Fruit fly (Drosophila melanogaster) whole organism, embryonic: Measurements from ENCODE around the gene wg.

Source experiments
- BEAF-32 ChIP-seq: fragments of 200-800 bp; sonication (Bioruptor generic); optimal IDR thresholded peaks from 3 replicates; lab custom pipeline; 2017; ENCODE audit warnings: missing biosample characterization, missing genetic modification characterization, mild to moderate bottlenecking, moderate library complexity, missing genetic modification reagents
- C15 ChIP-seq: fragments of 200-800 bp; sonication (Bioruptor generic); IDR thresholded peaks from 3 replicates; pipeline ENCODE4 v1.3.6; 2022; ENCODE audit warnings: missing biosample characterization, missing genetic modification characterization
- CG10654 ChIP-seq: fragments of 200-800 bp; sonication (Bioruptor generic); optimal IDR thresholded peaks from 2 replicates; lab custom pipeline; 2016; ENCODE audit warnings: missing biosample characterization, missing genetic modification characterization
- CG11247 ChIP-seq: fragments of 200-800 bp; sonication (Bioruptor generic); IDR thresholded peaks from 2 replicates; pipeline ENCODE4 v1.3.6; 2022; ENCODE audit warnings: missing biosample characterization, missing genetic modification characterization
- CG11560 ChIP-seq: fragments of 200-800 bp; sonication (Bioruptor generic); IDR thresholded peaks from 3 replicates; pipeline ENCODE4 v1.3.6; 2022; ENCODE audit warnings: missing biosample characterization, missing genetic modification characterization
- CG16813 ChIP-seq: fragments of 200-800 bp; sonication (Bioruptor generic); IDR thresholded peaks from 3 replicates; pipeline ENCODE4 v1.3.6; 2022; ENCODE audit warnings: missing biosample characterization, missing genetic modification characterization; ENCODE audit not compliant: partially characterized antibody
- CG17186 ChIP-seq: fragments of 200-800 bp; sonication (Bioruptor generic); optimal IDR thresholded peaks from 3 replicates; lab custom pipeline; 2017; ENCODE audit warnings: missing biosample characterization, missing genetic modification reagents, missing genetic modification characterization
- CG2199 ChIP-seq: fragments of 200-800 bp; sonication (Bioruptor generic); IDR thresholded peaks from 3 replicates; pipeline ENCODE4 v1.3.6; 2022; ENCODE audit warnings: missing biosample characterization, missing genetic modification characterization
- CG2202 ChIP-seq: fragments of 200-800 bp; sonication (Bioruptor generic); optimal IDR thresholded peaks from 2 replicates; lab custom pipeline; 2018; ENCODE audit warnings: missing biosample characterization, mild to moderate bottlenecking, missing genetic modification characterization
- CG2712 ChIP-seq: fragments of 200-800 bp; optimal IDR thresholded peaks from 3 replicates; lab custom pipeline; 2019; ENCODE audit warnings: missing biosample characterization, mild to moderate bottlenecking, missing genetic modification characterization, moderate library complexity
- CG2875 ChIP-seq: fragments of 200-800 bp; sonication (Bioruptor generic); optimal IDR thresholded peaks from 2 replicates; lab custom pipeline; 2017; ENCODE audit warnings: missing biosample characterization, mild to moderate bottlenecking, missing genetic modification characterization, missing genetic modification reagents
- CG30431 ChIP-seq: fragments of 200-800 bp; sonication (Bioruptor generic); optimal IDR thresholded peaks from 2 replicates; lab custom pipeline; 2017; ENCODE audit warnings: missing biosample characterization, missing genetic modification characterization
- CG31441 ChIP-seq: fragments of 200-800 bp; sonication (Bioruptor generic); IDR thresholded peaks from 2 replicates; pipeline ENCODE4 v1.3.6; 2022; ENCODE audit warnings: missing biosample characterization, missing genetic modification characterization
- CG3163 ChIP-seq: fragments of 200-800 bp; sonication (Bioruptor generic); optimal IDR thresholded peaks from 3 replicates; lab custom pipeline; 2016; ENCODE audit warnings: missing biosample characterization, missing genetic modification characterization
- CG3281 ChIP-seq: fragments of 200-800 bp; sonication (Bioruptor generic); optimal IDR thresholded peaks from 3 replicates; lab custom pipeline; 2017; ENCODE audit warnings: missing biosample characterization, mild to moderate bottlenecking, missing genetic modification characterization
- CG3407 ChIP-seq: fragments of 200-800 bp; sonication (Bioruptor generic); optimal IDR thresholded peaks from 2 replicates; lab custom pipeline; 2018; ENCODE audit warnings: missing biosample characterization, mild to moderate bottlenecking, missing genetic modification characterization
- CG6254 ChIP-seq: fragments of 200-800 bp; sonication (Bioruptor generic); optimal IDR thresholded peaks from 3 replicates; lab custom pipeline; 2017; ENCODE audit warnings: mild to moderate bottlenecking, missing biosample characterization, missing genetic modification reagents, missing genetic modification characterization
- CG6689 ChIP-seq: fragments of 200-800 bp; sonication (Bioruptor generic); IDR thresholded peaks from 2 replicates; pipeline ENCODE4 v1.3.6; 2022; ENCODE audit warnings: missing biosample characterization, missing genetic modification characterization
- CG8281 ChIP-seq: fragments of 200-800 bp; sonication (Bioruptor generic); optimal IDR thresholded peaks from 2 replicates; lab custom pipeline; 2018; ENCODE audit warnings: missing biosample characterization, mild to moderate bottlenecking, missing genetic modification characterization, moderate library complexity
- CG9876 ChIP-seq: fragments of 200-800 bp; sonication (Bioruptor generic); optimal IDR thresholded peaks from 2 replicates; lab custom pipeline; 2016; ENCODE audit warnings: missing biosample characterization, missing genetic modification characterization
- CkIIα-i1 ChIP-seq: fragments of 200-800 bp; sonication (Bioruptor generic); IDR thresholded peaks from 2 replicates; pipeline ENCODE4 v1.3.6; 2022; ENCODE audit warnings: missing biosample characterization, missing genetic modification characterization
- Dek ChIP-seq: fragments of 200-800 bp; sonication (Bioruptor generic); optimal IDR thresholded peaks from 3 replicates; lab custom pipeline; 2019; ENCODE audit warnings: missing biosample characterization, mild to moderate bottlenecking, missing genetic modification characterization, moderate library complexity
- Doc3 ChIP-seq: fragments of 200-800 bp; sonication (Bioruptor generic); IDR thresholded peaks from 3 replicates; pipeline ENCODE4 v1.3.6; 2022; ENCODE audit warnings: missing biosample characterization, missing genetic modification characterization; ENCODE audit not compliant: partially characterized antibody
- E2f1 ChIP-seq: fragments of 200-800 bp; sonication (Bioruptor generic); IDR thresholded peaks from 2 replicates; pipeline ENCODE4 v1.3.6; 2022; ENCODE audit warnings: missing biosample characterization, missing genetic modification characterization
- Eip74EF ChIP-seq, 2 experiments: fragments of 200-800 bp in 1 of 2; fragments of >200 bp in 1 of 2; sonication (Bioruptor generic) in 1 of 2; optimal IDR thresholded peaks; 2 replicates each; lab custom pipeline; 2017 to 2019; ENCODE audit warnings: missing biosample characterization in 2 of 2, missing genetic modification characterization in 2 of 2, mild to moderate bottlenecking in 1 of 2, moderate library complexity in 1 of 2
- HHEX ChIP-seq: fragments of 200-800 bp; sonication (Bioruptor generic); optimal IDR thresholded peaks from 3 replicates; lab custom pipeline; 2017; ENCODE audit warnings: missing biosample characterization, mild to moderate bottlenecking, missing genetic modification characterization, missing genetic modification reagents
- Hr39 ChIP-seq: fragments of >200 bp; optimal IDR thresholded peaks from 2 replicates; lab custom pipeline; 2017
- MTF-1 ChIP-seq: fragments of 200-800 bp; sonication (Bioruptor generic); optimal IDR thresholded peaks from 2 replicates; lab custom pipeline; 2018; ENCODE audit warnings: missing biosample characterization, mild to moderate bottlenecking, missing genetic modification characterization, borderline replicate concordance
- Stat92E ChIP-seq, 3 experiments: fragments of >200 bp in 2 of 3; fragments of 200-800 bp in 1 of 3; sonication (Bioruptor generic) in 1 of 3; optimal IDR thresholded peaks; 2 replicates each; lab custom pipeline; 2017 to 2019; ENCODE audit warnings: missing biosample characterization in 3 of 3, missing genetic modification characterization in 3 of 3, mild to moderate bottlenecking in 1 of 3, moderate library complexity in 1 of 3
- ab ChIP-seq: fragments of 200-800 bp; sonication (Bioruptor generic); optimal IDR thresholded peaks from 2 replicates; lab custom pipeline; 2016; ENCODE audit warnings: missing biosample characterization, missing genetic modification characterization
- abd-A ChIP-seq: fragments of 200-800 bp; sonication (Bioruptor generic); optimal IDR thresholded peaks from 3 replicates; lab custom pipeline; 2019; ENCODE audit warnings: missing biosample characterization, mild to moderate bottlenecking, missing genetic modification characterization, moderate library complexity
- aop ChIP-seq: fragments of 200-800 bp; sonication (Bioruptor generic); IDR thresholded peaks from 2 replicates; pipeline ENCODE4 v1.3.6; 2022; ENCODE audit warnings: missing biosample characterization, missing genetic modification characterization
- ara ChIP-seq: fragments of 200-800 bp; sonication (Bioruptor generic); IDR thresholded peaks from 2 replicates; pipeline ENCODE4 v1.3.6; 2022; ENCODE audit warnings: missing biosample characterization, missing genetic modification characterization
- chinmo ChIP-seq: fragments of 200-800 bp; sonication (Bioruptor generic); IDR thresholded peaks from 4 replicates; pipeline ENCODE4 v1.3.6; 2022; ENCODE audit warnings: missing biosample characterization, missing genetic modification characterization; ENCODE audit not compliant: partially characterized antibody
- da ChIP-seq: fragments of 200-800 bp; sonication (Bioruptor generic); optimal IDR thresholded peaks from 2 replicates; lab custom pipeline; 2016; ENCODE audit warnings: missing biosample characterization, missing genetic modification characterization
- disco-r ChIP-seq: fragments of 200-800 bp; sonication (Bioruptor generic); optimal IDR thresholded peaks from 2 replicates; lab custom pipeline; 2016; ENCODE audit warnings: missing biosample characterization, missing genetic modification characterization
- dmrt11E ChIP-seq: fragments of 200-800 bp; sonication (Bioruptor generic); optimal IDR thresholded peaks from 3 replicates; lab custom pipeline; 2018; ENCODE audit warnings: missing biosample characterization, mild to moderate bottlenecking, missing genetic modification characterization, moderate library complexity
- ftz-f1 ChIP-seq: fragments of 200-800 bp; sonication (Bioruptor generic); optimal IDR thresholded peaks from 2 replicates; lab custom pipeline; 2016; ENCODE audit warnings: missing biosample characterization, missing genetic modification characterization
- gro ChIP-seq: fragments of 200-800 bp; sonication (Bioruptor generic); optimal IDR thresholded peaks from 2 replicates; lab custom pipeline; 2016; ENCODE audit warnings: missing biosample characterization, missing genetic modification characterization
- gsb ChIP-seq: fragments of 200-800 bp; sonication (Bioruptor generic); IDR thresholded peaks from 2 replicates; pipeline ENCODE4 v1.3.6; 2022; ENCODE audit warnings: missing biosample characterization, missing genetic modification characterization
- inv ChIP-seq: fragments of 200-800 bp; sonication (Bioruptor generic); IDR thresholded peaks from 2 replicates; pipeline ENCODE4 v1.3.6; 2022; ENCODE audit warnings: missing biosample characterization, missing genetic modification characterization; ENCODE audit not compliant: partially characterized antibody
- lilli ChIP-seq: fragments of 200-800 bp; sonication (Bioruptor generic); optimal IDR thresholded peaks from 3 replicates; lab custom pipeline; 2016; ENCODE audit warnings: missing biosample characterization, missing genetic modification characterization
- peb ChIP-seq: fragments of 200-800 bp; sonication (Bioruptor generic); IDR thresholded peaks from 2 replicates; pipeline ENCODE4 v1.3.6; 2022; ENCODE audit warnings: missing biosample characterization, missing genetic modification characterization
- psq ChIP-seq: fragments of 200-800 bp; sonication (Bioruptor generic); optimal IDR thresholded peaks from 2 replicates; lab custom pipeline; 2017; ENCODE audit warnings: missing biosample characterization, missing genetic modification characterization
- seq ChIP-seq: fragments of 200-800 bp; sonication (Bioruptor generic); IDR thresholded peaks from 2 replicates; pipeline ENCODE4 v1.3.6; 2022; ENCODE audit warnings: missing biosample characterization, missing genetic modification characterization
- sisA ChIP-seq: fragments of 200-800 bp; sonication (Bioruptor generic); IDR thresholded peaks from 2 replicates; pipeline ENCODE4 v1.3.6; 2022; ENCODE audit warnings: missing biosample characterization, missing genetic modification characterization
- stwl ChIP-seq: fragments of 200-800 bp; sonication (Bioruptor generic); optimal IDR thresholded peaks from 3 replicates; lab custom pipeline; 2018; ENCODE audit warnings: missing biosample characterization, mild to moderate bottlenecking, missing genetic modification characterization, moderate library complexity
- toy ChIP-seq: fragments of 200-800 bp; sonication (Bioruptor generic); IDR thresholded peaks from 2 replicates; pipeline ENCODE4 v1.3.6; 2022; ENCODE audit warnings: missing biosample characterization, missing genetic modification characterization
- yki ChIP-seq: fragments of >200 bp; optimal IDR thresholded peaks from 3 replicates; lab custom pipeline; 2018
- z ChIP-seq: fragments of 200-800 bp; sonication (Bioruptor generic); IDR thresholded peaks from 3 replicates; pipeline ENCODE4 v1.3.6; 2022; ENCODE audit warnings: missing biosample characterization, missing genetic modification characterization
- zfh2 ChIP-seq: fragments of 200-800 bp; sonication (Bioruptor generic); optimal IDR thresholded peaks from 2 replicates; lab custom pipeline; 2016; ENCODE audit warnings: missing biosample characterization, missing genetic modification characterization

wg gene

DNA sequence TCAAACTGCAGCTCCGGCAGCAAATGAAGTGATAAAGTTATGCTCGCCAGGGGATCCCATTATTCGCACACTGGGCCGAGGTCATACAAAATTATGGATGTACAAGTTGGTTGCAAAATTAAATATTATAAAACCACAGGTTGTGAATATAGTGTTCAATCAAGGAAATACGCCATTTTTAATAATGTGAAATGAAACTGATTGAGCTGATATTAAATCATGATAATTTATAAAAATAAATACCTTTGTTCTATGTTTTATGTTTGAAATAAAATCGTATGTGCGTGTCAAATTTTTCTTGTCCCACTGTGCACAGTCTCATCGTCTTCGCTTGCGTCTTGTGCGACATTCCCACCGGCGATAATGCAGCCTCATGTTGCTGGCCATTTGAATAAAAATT, 11.0 kb upstream of the wg start (continued):
- peak; percentile 49 for TF ChIP-seq MTF-1 (GFP tag; lab: Kevin White, UChicago)
- peak; percentile 78 for TF ChIP-seq CG2202
- TF ChIP-seq CG8281 (tag; lab: Kevin White, UChicago), result peak; percentile 39
- TF ChIP-seq E2f1 (GFP tag; lab: Robert Waterston, UW), result peak; percentile 46; the same call in 1 of the 2 replicates
- TF ChIP-seq CG16813 (GFP tag; lab: Robert Waterston, UW), result 0 out of 3 replicates have a peak, but pooled peaks have one; percentile 35
- peak; percentile 76 for TF ChIP-seq sisA
- no peak for TF ChIP-seq ftz-f1 (GFP tag; lab: Kevin White, UChicago)
- TF ChIP-seq gsb (GFP tag; lab: Robert Waterston, UW), result no peak
- TF ChIP-seq CG31441 (GFP tag; lab: Robert Waterston, UW), result peak; percentile 85
- peak; percentile 29 for TF ChIP-seq abd-A (tag; lab: Kevin White, UChicago)
- TF ChIP-seq Stat92E (GFP tag; optimal IDR thresholded peaks at IDR 0.05; lab: Kevin White, UChicago), result peak in 1 of 3 experiments; percentile 24
- TF ChIP-seq peb (GFP tag; lab: Robert Waterston, UW), result peak; percentile 67
- no peak for TF ChIP-seq chinmo
- peak; percentile 12 for TF ChIP-seq stwl (tag; lab: Kevin White, UChicago)
- TF ChIP-seq z (GFP tag; lab: Robert Waterston, UW), result 0 out of 3 replicates have a peak, but pooled peaks have one; percentile 34
- no peak for TF ChIP-seq Hr39 (lab: Kevin White, UChicago)
- TF ChIP-seq CG11247 (GFP tag; lab: Robert Waterston, UW), result no peak
- TF ChIP-seq da (GFP tag; lab: Kevin White, UChicago), result no peak
- peak; percentile 23 for TF ChIP-seq disco-r (GFP tag; lab: Kevin White, UChicago)
- no peak for TF ChIP-seq C15
- no peak for TF ChIP-seq zfh2
- TF ChIP-seq CG3163 (GFP tag; lab: Kevin White, UChicago), result no peak
- TF ChIP-seq HHEX (GFP tag; lab: Kevin White, UChicago), result peak; percentile 41
- peak in 1 of 2 experiments; percentile 62 for TF ChIP-seq Eip74EF (GFP tag; optimal IDR thresholded peaks at IDR 0.05; lab: Kevin White, UChicago)
- TF ChIP-seq CkIIα-i1 (GFP tag; lab: Robert Waterston, UW), result no peak
- TF ChIP-seq CG11560, result no peak
- no peak for TF ChIP-seq CG2199
- peak; percentile 78 for TF ChIP-seq CG6254 (GFP tag; lab: Kevin White, UChicago)
- TF ChIP-seq CG6689 (GFP tag; lab: Robert Waterston, UW), result peak; percentile 88
- TF ChIP-seq Dek (tag; lab: Kevin White, UChicago), result no peak
- no peak for TF ChIP-seq Doc3 (GFP tag; lab: Robert Waterston, UW)
- TF ChIP-seq seq, result peak; percentile 67
- TF ChIP-seq gro, result no peak
- TF ChIP-seq CG9876 (GFP tag; lab: Kevin White, UChicago), result no peak
- TF ChIP-seq psq (GFP tag; lab: Kevin White, UChicago), result no peak
- 0 out of 2 replicates have a peak, but pooled peaks have one; percentile 3 for TF ChIP-seq aop (GFP tag; lab: Robert Waterston, UW)
- TF ChIP-seq CG2875 (GFP tag; lab: Kevin White, UChicago), result peak; percentile 86
- peak; percentile 75 for TF ChIP-seq ara
- peak; percentile 63 for TF ChIP-seq CG3407 (GFP tag; lab: Kevin White, UChicago)
- peak; percentile 71 for TF ChIP-seq CG30431 (GFP tag; lab: Kevin White, UChicago)
- TF ChIP-seq ab, result no peak
- TF ChIP-seq CG2712 (tag; lab: Kevin White, UChicago), result peak; percentile 92
- TF ChIP-seq CG10654, result peak; percentile 63
- TF ChIP-seq dmrt11E (tag; lab: Kevin White, UChicago), result peak; percentile 92
- no peak for TF ChIP-seq BEAF-32 (GFP tag; lab: Kevin White, UChicago)
- TF ChIP-seq inv (GFP tag; lab: Robert Waterston, UW), result no peak
- TF ChIP-seq CG3281 (GFP tag; lab: Kevin White, UChicago), result no peak
- TF ChIP-seq yki, result no peak
- peak; percentile 41 for TF ChIP-seq lilli
- TF ChIP-seq CG17186, result peak; percentile 3
- no peak for TF ChIP-seq toy (GFP tag; lab: Robert Waterston, UW)
